Worm (Caenorhabditis elegans) whole organism, young adult: ENCODE data around the gene T01E8.8.

ENCODE experiments used
- B0261.1 ChIP-seq: sonication (generic microtip); optimal IDR thresholded peaks from 2 replicates; lab custom pipeline; 2016; ENCODE audit warnings: mild to moderate bottlenecking, missing genetic modification characterization, moderate library complexity, missing compliant biosample characterization
- C06A6.2 ChIP-seq: fragments of 200-800 bp; sonication (Bioruptor generic); conservative IDR thresholded peaks from 2 replicates; pipeline ENCODE4 v1.3.6; 2022; ENCODE audit warnings: missing genetic modification characterization, missing compliant biosample characterization
- F22D6.2 ChIP-seq: sonication (generic microtip); optimal IDR thresholded peaks from 2 replicates; lab custom pipeline; 2016; ENCODE audit warnings: mild to moderate bottlenecking, missing genetic modification characterization, missing compliant biosample characterization
- F37B4.10 ChIP-seq: fragments of 200-800 bp; sonication (Bioruptor generic); IDR thresholded peaks from 2 replicates; pipeline ENCODE4 v1.3.6; 2022; ENCODE audit warnings: missing genetic modification characterization, missing compliant biosample characterization
- F39B2.1 ChIP-seq: fragments of 200-800 bp; sonication (Bioruptor generic); IDR thresholded peaks from 2 replicates; pipeline ENCODE4 v1.3.6; 2022; ENCODE audit warnings: missing genetic modification reagents, missing genetic modification characterization, missing compliant biosample characterization
- F52B5.7 ChIP-seq: sonication (generic microtip); optimal IDR thresholded peaks from 2 replicates; lab custom pipeline; 2016; ENCODE audit warnings: mild to moderate bottlenecking, missing genetic modification characterization, missing compliant biosample characterization
- akir-1 ChIP-seq: fragments of 200-800 bp; sonication (Bioruptor generic); optimal IDR thresholded peaks from 2 replicates; lab custom pipeline; 2018; ENCODE audit warnings: mild to moderate bottlenecking, missing genetic modification characterization, moderate library complexity, missing compliant biosample characterization
- athp-1 ChIP-seq: sonication (generic microtip); optimal IDR thresholded peaks from 2 replicates; lab custom pipeline; 2017; ENCODE audit warnings: mild to moderate bottlenecking, missing genetic modification characterization, missing compliant biosample characterization
- attf-3 ChIP-seq: fragments of 200-800 bp; sonication (Bioruptor generic); conservative IDR thresholded peaks from 2 replicates; pipeline ENCODE4 v1.3.6; 2022; ENCODE audit warnings: missing genetic modification reagents, missing genetic modification characterization, missing compliant biosample characterization
- cebp-1 ChIP-seq, 2 experiments: fragments of 200-800 bp in 1 of 2; sonication (Bioruptor generic) in 1 of 2; sonication (generic microtip) in 1 of 2; IDR thresholded peaks in 1 of 2; optimal IDR thresholded peaks in 1 of 2; 2 replicates each; pipeline versions ENCODE4 v1.3.6 to Lab custom; 2017 to 2022; ENCODE audit warnings: missing compliant biosample characterization in 2 of 2, missing genetic modification characterization in 2 of 2, mild to moderate bottlenecking in 1 of 2, missing genetic modification reagents in 1 of 2, moderate library complexity in 1 of 2
- chd-7 ChIP-seq: sonication (generic microtip); optimal IDR thresholded peaks from 2 replicates; lab custom pipeline; 2016; ENCODE audit warnings: mild to moderate bottlenecking, missing genetic modification characterization, moderate library complexity, missing compliant biosample characterization
- dpff-1 ChIP-seq: sonication (generic microtip); optimal IDR thresholded peaks from 2 replicates; lab custom pipeline; 2017; ENCODE audit warnings: mild to moderate bottlenecking, missing genetic modification characterization, missing compliant biosample characterization
- dpl-1 ChIP-seq: fragments of 150-350 bp; optimal IDR thresholded peaks from 2 replicates; lab custom pipeline; 2014; ENCODE audit warnings: missing biosample characterization, missing genetic modification reagents, missing genetic modification characterization
- efl-1 ChIP-seq: fragments of 150-350 bp; optimal IDR thresholded peaks from 2 replicates; lab custom pipeline; 2014; ENCODE audit warnings: missing biosample characterization, missing genetic modification reagents, missing genetic modification characterization
- lag-1 ChIP-seq: fragments of 200-800 bp; sonication (Bioruptor generic); IDR thresholded peaks from 2 replicates; pipeline ENCODE4 v1.3.6; 2022; ENCODE audit warnings: missing genetic modification reagents, missing genetic modification characterization, missing compliant biosample characterization
- lin-35 ChIP-seq, 3 experiments: fragments of 150-350 bp in 2 of 3; sonication (generic microtip) in 1 of 3; optimal IDR thresholded peaks; 2 replicates each; lab custom pipeline; 2014 to 2018; ENCODE audit warnings: missing biosample characterization in 3 of 3, missing genetic modification characterization in 3 of 3, missing genetic modification reagents in 3 of 3
- lin-54 ChIP-seq: fragments of 200-800 bp; sonication (Bioruptor generic); optimal IDR thresholded peaks from 2 replicates; lab custom pipeline; 2018; ENCODE audit warnings: mild to moderate bottlenecking, missing genetic modification characterization, missing compliant biosample characterization
- madf-10 ChIP-seq: sonication (generic microtip); optimal IDR thresholded peaks from 2 replicates; lab custom pipeline; 2016; ENCODE audit warnings: mild to moderate bottlenecking, missing genetic modification characterization, missing compliant biosample characterization
- mcd-1 ChIP-seq: fragments of 200-800 bp; sonication (Bioruptor generic); IDR thresholded peaks from 2 replicates; pipeline ENCODE4 v1.3.6; 2022; ENCODE audit warnings: missing genetic modification reagents, missing genetic modification characterization, missing compliant biosample characterization
- mel-28 ChIP-seq: sonication (generic microtip); optimal IDR thresholded peaks from 2 replicates; lab custom pipeline; 2016; ENCODE audit warnings: borderline replicate concordance, mild to moderate bottlenecking, missing genetic modification characterization, missing compliant biosample characterization
- mxl-1 ChIP-seq: sonication (generic microtip); optimal IDR thresholded peaks from 2 replicates; lab custom pipeline; 2016; ENCODE audit warnings: missing genetic modification characterization, missing compliant biosample characterization
- nfya-1 ChIP-seq: sonication (generic microtip); optimal IDR thresholded peaks from 2 replicates; lab custom pipeline; 2017; ENCODE audit warnings: antibody characterized with exemption, missing compliant biosample characterization, missing genetic modification characterization, borderline replicate concordance; ENCODE audit not compliant: insufficient read depth
- nfyb-1 ChIP-seq: fragments of 200-800 bp; sonication (Bioruptor generic); IDR thresholded peaks from 2 replicates; pipeline ENCODE4 v1.3.6; 2022; ENCODE audit warnings: missing genetic modification reagents, missing genetic modification characterization, missing compliant biosample characterization
- nhr-120 ChIP-seq: fragments of 200-800 bp; sonication (Bioruptor generic); IDR thresholded peaks from 2 replicates; pipeline ENCODE4 v1.3.6; 2022; ENCODE audit warnings: missing genetic modification characterization, missing compliant biosample characterization
- nhr-80 ChIP-seq: sonication (generic microtip); optimal IDR thresholded peaks from 2 replicates; lab custom pipeline; 2016; ENCODE audit warnings: missing genetic modification characterization, missing compliant biosample characterization
- pha-4 ChIP-seq: fragments of 150-350 bp; sonication (generic microtip); optimal IDR thresholded peaks from 2 replicates; lab custom pipeline; 2014; ENCODE audit warnings: missing biosample characterization, missing genetic modification reagents, missing genetic modification characterization
- sdz-38 ChIP-seq: sonication (generic microtip); optimal IDR thresholded peaks from 2 replicates; lab custom pipeline; 2016; ENCODE audit warnings: missing genotype, missing genetic modification characterization, missing compliant biosample characterization
- snpc-3.4 ChIP-seq: sonication (generic microtip); optimal IDR thresholded peaks from 2 replicates; lab custom pipeline; 2017; ENCODE audit warnings: missing genetic modification characterization, mild to moderate bottlenecking, missing compliant biosample characterization, antibody characterized with exemption, moderate library complexity, missing genotype, missing genetic modification reagents
- tbx-9 ChIP-seq: sonication (generic microtip); optimal IDR thresholded peaks from 2 replicates; lab custom pipeline; 2016; ENCODE audit warnings: borderline replicate concordance, missing genetic modification characterization, inconsistent platforms, missing compliant biosample characterization
- unc-62 ChIP-seq: fragments of 150-350 bp; optimal IDR thresholded peaks from 2 replicates; lab custom pipeline; 2014; ENCODE audit warnings: missing biosample characterization, missing genetic modification reagents, missing genetic modification characterization
- zfh-2 ChIP-seq: fragments of 200-800 bp; sonication (Bioruptor generic); conservative IDR thresholded peaks from 2 replicates; pipeline ENCODE4 v1.3.6; 2022; ENCODE audit warnings: missing genetic modification reagents, missing genetic modification characterization, missing compliant biosample characterization
- ztf-22 ChIP-seq: fragments of 200-800 bp; sonication (Bioruptor generic); optimal IDR thresholded peaks from 2 replicates; lab custom pipeline; 2018; ENCODE audit warnings: mild to moderate bottlenecking, missing genetic modification characterization, moderate library complexity, missing compliant biosample characterization

The T01E8.8 gene

ce11 chrII:10203067-10203466 lies 28.0 kb upstream of the T01E8.8 start:
- no peak for TF ChIP-seq efl-1 (GFP tag; lab: Kevin White, UChicago)
- TF ChIP-seq dpff-1 (tag; lab: Kevin White, UChicago) = no peak
- no peak for TF ChIP-seq tbx-9 (tag; lab: Kevin White, UChicago)
- TF ChIP-seq nfya-1 (tag; lab: Kevin White, UChicago) = no peak
- TF ChIP-seq snpc-3.4 = no peak
- no peak for TF ChIP-seq lin-35 (GFP tag; optimal IDR thresholded peaks at IDR 0.05; lab: Kevin White, UChicago)
- TF ChIP-seq dpl-1 = no peak
- no peak for TF ChIP-seq nhr-80 (tag; lab: Kevin White, UChicago)

- TF ChIP-seq B0261.1 (tag; lab: Kevin White, UChicago) (no peak), C06A6.2 (GFP tag; lab: Robert Waterston, UW) (no peak), dpl-1 (no peak), lin-54 (no peak), chd-7 (tag; lab: Kevin White, UChicago) (no peak), athp-1 (tag; lab: Kevin White, UChicago) (no peak), pha-4 (tag; lab: Kevin White, UChicago) (no peak), attf-3 (GFP tag; lab: Robert Waterston, UW) (no peak), tbx-9 (tag; lab: Kevin White, UChicago) (no peak), nhr-120 (GFP tag; lab: Robert Waterston, UW) (no peak), F22D6.2 (tag; lab: Kevin White, UChicago) (no peak), F37B4.10 (GFP tag; lab: Robert Waterston, UW) (no peak), unc-62 (GFP tag; lab: Kevin White, UChicago) (no peak), madf-10 (no peak), nfyb-1 (GFP tag; lab: Robert Waterston, UW) (no peak), F39B2.1 (GFP tag; lab: Robert Waterston, UW) (no peak), F52B5.7 (tag; lab: Kevin White, UChicago) (no peak), mcd-1 (no peak)
Observed at ce11 chrII:10203765-10204164, 27.3 kb upstream of the T01E8.8 start.

ce11 chrII:10204428-10205049 lies 26.5 kb upstream of the T01E8.8 start:
- no peak for TF ChIP-seq sdz-38 (tag; lab: Kevin White, UChicago)
- TF ChIP-seq zfh-2 = peak; percentile 57

ce11 chrII:10206425-10206824 lies 24.6 kb upstream of the T01E8.8 start, which contains the start of gene T01E8.1:
TSS of gene T01E8.1 (plus strand) at chrII:10206725.
- TF ChIP-seq mxl-1 (no peak), dpff-1 (tag; lab: Kevin White, UChicago) (no peak), unc-62 (GFP tag; lab: Kevin White, UChicago) (no peak), mel-28 (tag; lab: Kevin White, UChicago) (no peak), B0261.1 (tag; lab: Kevin White, UChicago) (no peak), ztf-22 (no peak), dpl-1 (no peak), lin-35 (GFP tag; optimal IDR thresholded peaks at IDR 0.05; lab: Kevin White, UChicago) (no peak), akir-1 (no peak), cebp-1 (GFP tag; IDR thresholded peaks at IDR 0.05; lab: Robert Waterston, UW) (no peak), cebp-1 (tag; optimal IDR thresholded peaks at IDR 0.05; lab: Kevin White, UChicago) (no peak), lag-1 (GFP tag; lab: Robert Waterston, UW) (no peak)
